Worm (Caenorhabditis elegans): ENCODE data around the gene dcr-1.

ce11 chrIII:8115877-8116276 lies 35.8 kb upstream of the dcr-1 start:
- TF ChIP-seq ceh-83 (GFP tag; optimal IDR thresholded peaks at IDR 0.05) = no peak
- TF ChIP-seq nhr-76 (tag; optimal IDR thresholded peaks at IDR 0.05) = no peak
- no peak for TF ChIP-seq elt-3 (tag; optimal IDR thresholded peaks at IDR 0.05)
- TF ChIP-seq snpc-4 (tag; optimal IDR thresholded peaks at IDR 0.05) = no peak
- TF ChIP-seq sptf-1 (tag; optimal IDR thresholded peaks at IDR 0.05) = no peak
- no peak for TF ChIP-seq lin-13 (tag; optimal IDR thresholded peaks at IDR 0.05)
- TF ChIP-seq ztf-11 (tag; optimal IDR thresholded peaks at IDR 0.05) = no peak
- TF ChIP-seq elt-1 (tag; optimal IDR thresholded peaks at IDR 0.05; ENCODE audit: borderline replicate concordance, insufficient read depth) = no peak
- TF ChIP-seq mls-2 (tag; optimal IDR thresholded peaks at IDR 0.05) = no peak
- TF ChIP-seq lin-32 (GFP tag; optimal IDR thresholded peaks at IDR 0.05) = no peak
- TF ChIP-seq nhr-237 (tag; optimal IDR thresholded peaks at IDR 0.05) = no peak
- no peak for TF ChIP-seq unc-39 (tag; optimal IDR thresholded peaks at IDR 0.05)
- no peak for TF ChIP-seq drap-1 (GFP tag; optimal IDR thresholded peaks at IDR 0.05)

Measured in whole organism, mixed stage, embryonic.